Fruit fly (Drosophila melanogaster): ENCODE results near the gene Alms1a.

The Alms1a gene

dm6 chrX:4660642-4661252, 24.9 kb upstream of the Alms1a start:
- TF ChIP-seq Myc (optimal IDR thresholded peaks at IDR 0.05), result no peak
- TF ChIP-seq Sin3A (optimal IDR thresholded peaks at IDR 0.05), result no peak
- TF ChIP-seq psq (optimal IDR thresholded peaks at IDR 0.05), result no peak

- TF ChIP-seq h (optimal IDR thresholded peaks at IDR 0.05) (no peak), ttk (optimal IDR thresholded peaks at IDR 0.05) (no peak), Myc (optimal IDR thresholded peaks at IDR 0.05) (no peak), Sin3A (optimal IDR thresholded peaks at IDR 0.05) (no peak), psq (optimal IDR thresholded peaks at IDR 0.05) (no peak), insv (optimal IDR thresholded peaks at IDR 0.05) (no peak)
Measured at dm6 chrX:4657896-4658295, 22.1 kb upstream of the Alms1a start.

dm6 chrX:4654397-4654796, 18.6 kb upstream of the Alms1a start, which contains the start of gene CG15473:
Gene CG15473, minus strand, starts transcription at chrX:4654497.
- TF ChIP-seq Myc (optimal IDR thresholded peaks at IDR 0.05) (no peak), ttk (optimal IDR thresholded peaks at IDR 0.05) (no peak), h (optimal IDR thresholded peaks at IDR 0.05) (no peak), Sin3A (optimal IDR thresholded peaks at IDR 0.05) (no peak), psq (optimal IDR thresholded peaks at IDR 0.05) (no peak), insv (optimal IDR thresholded peaks at IDR 0.05) (no peak)

- TF ChIP-seq ttk (optimal IDR thresholded peaks at IDR 0.05) (no peak), insv (optimal IDR thresholded peaks at IDR 0.05) (no peak), psq (optimal IDR thresholded peaks at IDR 0.05) (no peak), Myc (optimal IDR thresholded peaks at IDR 0.05) (no peak)
Measured at dm6 chrX:4649751-4650150, 13.9 kb upstream of the Alms1a start, which contains the start of the genes Cbp80 and Torsin. Gene Cbp80, plus strand, starts transcription at chrX:4650015. Gene Torsin, minus strand, starts transcription at chrX:4650032.

- TF ChIP-seq Myc (optimal IDR thresholded peaks at IDR 0.05) (no peak), insv (optimal IDR thresholded peaks at IDR 0.05) (no peak), ttk (optimal IDR thresholded peaks at IDR 0.05) (no peak), h (optimal IDR thresholded peaks at IDR 0.05) (no peak), Sin3A (optimal IDR thresholded peaks at IDR 0.05) (no peak), psq (optimal IDR thresholded peaks at IDR 0.05) (no peak)
Measured at dm6 chrX:4647316-4648046, 11.7 kb upstream of the Alms1a start, which contains the start of the genes HLH4C and mRpL30. Gene HLH4C, minus strand, starts transcription at chrX:4647414. Gene mRpL30, plus strand, starts transcription at chrX:4647871.

dm6 chrX:4644768-4645167, 9.0 kb upstream of the Alms1a start, which contains the start of gene CG3062:
Gene CG3062, minus strand, starts transcription at chrX:4644868.
- TF ChIP-seq Myc (optimal IDR thresholded peaks at IDR 0.05) (no peak), Sin3A (optimal IDR thresholded peaks at IDR 0.05) (no peak), insv (optimal IDR thresholded peaks at IDR 0.05) (no peak), h (optimal IDR thresholded peaks at IDR 0.05) (no peak), ttk (optimal IDR thresholded peaks at IDR 0.05) (no peak), psq (optimal IDR thresholded peaks at IDR 0.05) (no peak)

dm6 chrX:4643887-4644286, 8.1 kb upstream of the Alms1a start, which contains the start of gene CG3081:
Gene CG3081, minus strand, starts transcription at chrX:4643987.
- TF ChIP-seq Sin3A (optimal IDR thresholded peaks at IDR 0.05) (no peak), psq (optimal IDR thresholded peaks at IDR 0.05) (no peak), ttk (optimal IDR thresholded peaks at IDR 0.05) (no peak), Myc (optimal IDR thresholded peaks at IDR 0.05) (no peak), h (optimal IDR thresholded peaks at IDR 0.05) (no peak), insv (optimal IDR thresholded peaks at IDR 0.05) (no peak)

dm6 chrX:4630836-4631235, 5.0 kb downstream of the Alms1a start, which contains the start of gene Alms1b:
Gene Alms1b, minus strand, starts transcription at chrX:4630936.
- TF ChIP-seq insv (optimal IDR thresholded peaks at IDR 0.05) (no peak), h (optimal IDR thresholded peaks at IDR 0.05) (no peak), psq (optimal IDR thresholded peaks at IDR 0.05) (no peak), Sin3A (optimal IDR thresholded peaks at IDR 0.05) (no peak), Myc (optimal IDR thresholded peaks at IDR 0.05) (no peak)

dm6 chrX:4627160-4627559, 8.6 kb downstream of the Alms1a start:
- TF ChIP-seq Sin3A (optimal IDR thresholded peaks at IDR 0.05) (no peak), psq (optimal IDR thresholded peaks at IDR 0.05) (no peak), h (optimal IDR thresholded peaks at IDR 0.05) (no peak), ttk (optimal IDR thresholded peaks at IDR 0.05) (no peak), Myc (optimal IDR thresholded peaks at IDR 0.05) (no peak), insv (optimal IDR thresholded peaks at IDR 0.05) (no peak)

dm6 chrX:4618869-4619268, 16.9 kb downstream of the Alms1a start:
- no peak for TF ChIP-seq insv (optimal IDR thresholded peaks at IDR 0.05)
- no peak for TF ChIP-seq Sin3A (optimal IDR thresholded peaks at IDR 0.05)
- no peak for TF ChIP-seq ttk (optimal IDR thresholded peaks at IDR 0.05)

- no peak for TF ChIP-seq Sin3A (optimal IDR thresholded peaks at IDR 0.05)
- TF ChIP-seq Myc (optimal IDR thresholded peaks at IDR 0.05), result no peak
- TF ChIP-seq ttk (optimal IDR thresholded peaks at IDR 0.05), result no peak
- TF ChIP-seq psq (optimal IDR thresholded peaks at IDR 0.05), result no peak
- no peak for TF ChIP-seq h (optimal IDR thresholded peaks at IDR 0.05)
- no peak for TF ChIP-seq insv (optimal IDR thresholded peaks at IDR 0.05)
Measured at dm6 chrX:4616865-4617669, 18.7 kb downstream of the Alms1a start, which contains the start of gene peb. Gene peb, plus strand, starts transcription at chrX:4617564.
